Worm (Caenorhabditis elegans) whole organism, midembryonic: Measurements from ENCODE around the gene act-2.

Source experiments
- flt-1 ChIP-seq: fragments of 200-800 bp; sonication (Bioruptor generic); IDR thresholded peaks from 2 replicates; pipeline ENCODE4 v1.3.6; 2022; ENCODE audit warnings: missing genetic modification characterization, missing compliant biosample characterization
- klf-2 ChIP-seq: fragments of 200-800 bp; sonication (Bioruptor generic); conservative IDR thresholded peaks from 2 replicates; pipeline ENCODE4 v1.3.6; 2022; ENCODE audit warnings: missing genetic modification reagents, missing genetic modification characterization, missing compliant biosample characterization
- ref-1 ChIP-seq: fragments of 200-800 bp; sonication (Bioruptor generic); conservative IDR thresholded peaks from 2 replicates; pipeline ENCODE4 v1.3.6; 2022; ENCODE audit warnings: missing genetic modification reagents, missing genetic modification characterization, missing compliant biosample characterization

DNA sequence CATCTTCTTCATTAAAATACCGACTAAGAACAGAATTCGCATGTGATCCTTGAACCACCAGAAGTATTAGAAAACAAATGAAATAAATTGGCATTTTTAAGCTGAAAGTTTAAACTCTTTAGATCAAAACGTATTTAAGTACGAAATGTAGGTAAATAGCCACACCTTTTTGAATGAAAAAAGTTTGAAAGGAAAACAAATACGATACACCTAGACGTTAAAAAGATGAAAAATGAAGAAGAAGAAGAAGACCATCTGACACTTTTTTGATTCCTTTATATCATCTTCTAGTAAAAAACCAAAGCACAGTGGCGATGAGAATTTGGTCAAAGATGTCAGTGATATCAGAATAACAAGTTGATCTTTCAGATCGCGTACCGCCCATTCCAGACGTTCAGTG is 17.9 kb upstream of the act-2 start, which contains the start of gene Y42A5A.3:
- TF ChIP-seq klf-2 (GFP tag; lab: Robert Waterston, UW) (no peak), ref-1 (GFP tag; lab: Robert Waterston, UW) (no peak), flt-1 (GFP tag; lab: Robert Waterston, UW) (no peak)
